Fruit fly (Drosophila melanogaster) whole organism, prepupa: ENCODE data around the gene CG13731.

Source experiments
- CG11294 ChIP-seq: fragments of 200-800 bp; sonication (Bioruptor generic); IDR thresholded peaks from 2 replicates; pipeline ENCODE4 v1.3.6; 2022; ENCODE audit warnings: missing biosample characterization, missing genetic modification characterization
- CG16779 ChIP-seq: fragments of 200-800 bp; sonication (Bioruptor generic); optimal IDR thresholded peaks from 3 replicates; lab custom pipeline; 2017; ENCODE audit warnings: missing biosample characterization, mild to moderate bottlenecking, missing genetic modification characterization
- CG6792 ChIP-seq: fragments of 200-800 bp; sonication (Bioruptor generic); optimal IDR thresholded peaks from 3 replicates; lab custom pipeline; 2016; ENCODE audit warnings: missing biosample characterization, missing genetic modification characterization
- CG6854 ChIP-seq: fragments of 200-800 bp; sonication (Bioruptor generic); optimal IDR thresholded peaks from 2 replicates; lab custom pipeline; 2017; ENCODE audit warnings: missing biosample characterization, mild to moderate bottlenecking, missing genetic modification characterization
- CG8632 ChIP-seq: fragments of 200-800 bp; sonication (Bioruptor generic); optimal IDR thresholded peaks from 3 replicates; lab custom pipeline; 2016; ENCODE audit warnings: missing biosample characterization, missing genetic modification characterization
- Hr4 ChIP-seq: fragments of 200-800 bp; sonication (Bioruptor generic); optimal IDR thresholded peaks from 3 replicates; lab custom pipeline; 2016; ENCODE audit warnings: missing biosample characterization, missing genetic modification characterization
- Lpt ChIP-seq: fragments of 200-800 bp; sonication (Bioruptor generic); optimal IDR thresholded peaks from 3 replicates; lab custom pipeline; 2016; ENCODE audit warnings: missing biosample characterization, missing genetic modification characterization
- lz ChIP-seq: fragments of 200-800 bp; sonication (Bioruptor generic); optimal IDR thresholded peaks from 3 replicates; lab custom pipeline; 2016; ENCODE audit warnings: missing biosample characterization, missing genetic modification characterization
- salr ChIP-seq, 2 experiments: fragments of 200-800 bp; sonication (Bioruptor generic); optimal IDR thresholded peaks; 3 replicates each; lab custom pipeline; 2016 to 2018; ENCODE audit warnings: missing biosample characterization in 2 of 2, missing genetic modification characterization in 2 of 2, mild to moderate bottlenecking in 1 of 2
- topi ChIP-seq: fragments of 200-800 bp; sonication (Bioruptor generic); optimal IDR thresholded peaks from 3 replicates; lab custom pipeline; 2016; ENCODE audit warnings: missing biosample characterization, missing genetic modification characterization

DNA sequence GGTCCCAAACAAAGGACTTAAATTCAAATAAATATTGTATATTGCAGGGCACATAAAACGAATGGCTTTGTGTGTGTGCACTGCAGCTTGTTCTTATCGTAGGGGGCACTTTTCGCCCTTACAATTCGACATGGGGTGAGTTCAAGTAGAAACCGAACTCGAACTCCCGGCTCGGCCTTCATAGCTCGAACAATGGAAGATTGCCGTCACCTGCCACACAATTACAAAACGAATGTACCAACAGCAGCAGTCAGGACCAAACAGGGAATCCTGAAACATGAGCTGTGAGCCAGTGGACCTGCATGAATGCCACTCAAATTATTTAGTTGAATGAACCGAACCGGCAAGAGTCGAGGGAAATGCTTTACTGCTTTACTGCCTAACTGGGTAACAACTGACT, 26.8 kb downstream of the CG13731 start:
- TF ChIP-seq CG8632 (GFP tag; lab: Kevin White, UChicago) (no peak), lz (GFP tag; lab: Kevin White, UChicago) (no peak), CG16779 (tag; lab: Kevin White, UChicago) (no peak), topi (no peak), Hr4 (GFP tag; lab: Kevin White, UChicago) (no peak), CG6854 (GFP tag; lab: Kevin White, UChicago) (no peak), CG11294 (GFP tag; lab: Robert Waterston, UW) (no peak), salr (GFP tag; optimal IDR thresholded peaks at IDR 0.05; lab: Kevin White, UChicago) (no peak), CG6792 (GFP tag; lab: Kevin White, UChicago) (no peak), Lpt (GFP tag; lab: Kevin White, UChicago) (no peak)
